Worm (Caenorhabditis elegans): Measurements from ENCODE around the gene F26F4.2.

DNA sequence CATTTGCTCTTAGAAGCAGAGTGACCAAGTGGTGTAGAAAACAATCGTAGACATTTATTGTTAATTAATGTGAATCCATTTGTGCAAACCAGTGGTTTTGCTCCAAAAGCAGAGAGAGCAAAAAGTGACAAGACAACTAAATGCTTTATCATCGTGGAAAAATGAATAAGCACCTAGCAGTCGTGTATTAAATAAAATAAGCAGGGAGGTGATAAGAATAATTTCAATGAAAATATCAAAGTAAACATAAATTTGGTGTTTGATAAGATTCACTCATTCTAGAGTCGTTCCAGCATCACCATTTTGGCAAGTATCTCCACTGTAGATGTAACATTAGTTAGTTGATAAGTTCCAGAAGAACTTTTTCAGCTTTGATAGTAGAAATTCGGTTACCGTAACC, 23.8 kb upstream of the F26F4.2 start, which contains the start of gene clec-6:
- TF ChIP-seq tab-1 (GFP tag; IDR thresholded peaks at IDR 0.05) (no peak), cog-1 (tag; optimal IDR thresholded peaks at IDR 0.05) (no peak), ztf-29 (GFP tag; IDR thresholded peaks at IDR 0.05) (no peak)

Measured in whole organism, midembryonic.